Worm (Caenorhabditis elegans) whole organism, L3 larva: ENCODE data around the gene K02H11.9.

Experiments
- ZK546.5 ChIP-seq: sonication (generic microtip); optimal IDR thresholded peaks from 2 replicates; lab custom pipeline; 2017; ENCODE audit warnings: missing biosample characterization, missing genetic modification characterization
- aly-2 ChIP-seq: fragments of 150-350 bp; optimal IDR thresholded peaks from 2 replicates; lab custom pipeline; 2014; ENCODE audit warnings: missing biosample characterization, missing genetic modification characterization
- ceh-82 ChIP-seq: fragments of 150-350 bp; optimal IDR thresholded peaks from 2 replicates; lab custom pipeline; 2014; ENCODE audit warnings: missing biosample characterization, missing genetic modification characterization
- egl-27 ChIP-seq: sonication (generic microtip); optimal IDR thresholded peaks from 4 replicates; lab custom pipeline; 2017; ENCODE audit warnings: missing biosample characterization, missing genetic modification reagents, missing genetic modification characterization
- elt-2 ChIP-seq: sonication (generic microtip); optimal IDR thresholded peaks from 2 replicates; lab custom pipeline; 2016; ENCODE audit warnings: missing genetic modification reagents, mild to moderate bottlenecking, missing genetic modification characterization, missing compliant biosample characterization
- fos-1 ChIP-seq: fragments of 150-350 bp; optimal IDR thresholded peaks from 2 replicates; lab custom pipeline; 2014; ENCODE audit warnings: missing biosample characterization, missing genetic modification characterization
- lin-39 ChIP-seq: fragments of 150-350 bp; optimal IDR thresholded peaks from 2 replicates; lab custom pipeline; 2018; ENCODE audit warnings: missing biosample characterization, missing genetic modification reagents, missing genetic modification characterization
- nfya-1 ChIP-seq: sonication (generic microtip); optimal IDR thresholded peaks from 2 replicates; lab custom pipeline; 2017; ENCODE audit warnings: missing genetic modification characterization, mild to moderate bottlenecking, missing compliant biosample characterization, antibody characterized with exemption, moderate library complexity; ENCODE audit not compliant: insufficient read depth
- nhr-11 ChIP-seq: fragments of 150-350 bp; optimal IDR thresholded peaks from 2 replicates; lab custom pipeline; 2014; ENCODE audit warnings: missing biosample characterization, missing genetic modification characterization
- nhr-237 ChIP-seq: fragments of 150-350 bp; optimal IDR thresholded peaks from 2 replicates; lab custom pipeline; 2014; ENCODE audit warnings: missing biosample characterization, missing genetic modification characterization
- snpc-4 ChIP-seq: fragments of 150-350 bp; optimal IDR thresholded peaks from 2 replicates; lab custom pipeline; 2014; ENCODE audit warnings: missing biosample characterization, missing genetic modification characterization
- tbx-2 ChIP-seq: sonication (generic microtip); optimal IDR thresholded peaks from 2 replicates; lab custom pipeline; 2016; ENCODE audit warnings: mild to moderate bottlenecking, missing genetic modification characterization, missing compliant biosample characterization
- zag-1 ChIP-seq: fragments of 150-350 bp; optimal IDR thresholded peaks from 2 replicates; lab custom pipeline; 2014; ENCODE audit warnings: missing biosample characterization, missing genetic modification characterization

ce11 chrV:1494469-1494868 lies 42.4 kb downstream of the K02H11.9 start, which contains the start of gene spig-7:
- TF ChIP-seq egl-27 (tag; lab: Kevin White, UChicago) (no peak), aly-2 (tag; lab: Kevin White, UChicago) (no peak), ZK546.5 (tag; lab: Kevin White, UChicago) (no peak), nhr-237 (tag; lab: Kevin White, UChicago) (no peak), zag-1 (tag; lab: Kevin White, UChicago) (no peak), snpc-4 (tag; lab: Kevin White, UChicago) (no peak), nfya-1 (no peak), lin-39 (tag; lab: Kevin White, UChicago) (no peak), nhr-11 (tag; lab: Kevin White, UChicago) (no peak), fos-1 (tag; lab: Kevin White, UChicago) (no peak), elt-2 (no peak), tbx-2 (tag; lab: Kevin White, UChicago) (no peak), ceh-82 (tag; lab: Kevin White, UChicago) (no peak)
